Fruit fly (Drosophila melanogaster): ENCODE measurements around the gene Unc-76.
A peak's percentile ranks its signal among the peaks of the same experiment; 100 is the strongest.

DNA sequence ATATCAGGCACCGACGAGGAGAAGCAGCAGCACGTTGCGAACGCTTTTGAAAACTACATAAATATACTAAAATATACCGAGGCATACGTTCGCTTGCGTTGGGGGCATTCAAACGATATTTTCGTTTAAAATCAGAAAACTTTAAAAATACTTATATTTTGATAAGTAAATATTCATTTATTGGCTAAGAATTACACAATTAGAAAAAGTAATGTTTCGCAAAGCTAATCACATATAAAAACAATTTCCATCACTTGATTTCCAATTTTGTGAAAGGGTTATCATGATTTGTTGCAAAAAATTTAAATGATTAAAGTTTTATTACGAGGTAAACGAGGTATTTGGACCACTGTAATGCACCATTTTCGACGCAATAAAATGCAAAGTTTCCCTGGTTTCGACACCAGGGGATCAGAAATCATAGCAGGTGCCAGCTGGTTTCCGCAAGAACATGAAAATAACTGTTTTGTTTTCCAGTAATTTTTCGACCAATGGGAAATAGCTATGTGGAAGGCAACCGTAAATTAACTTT is 4.5 kb upstream of the Unc-76 start, which contains the start of gene CG4045:
- no peak for TF ChIP-seq usp (GFP tag; optimal IDR thresholded peaks at IDR 0.05)
- no peak for TF ChIP-seq Rel (GFP tag; optimal IDR thresholded peaks at IDR 0.05)
- TF ChIP-seq Rel (tag; optimal IDR thresholded peaks at IDR 0.05), result peak; percentile 30
- no peak for TF ChIP-seq pan (optimal IDR thresholded peaks at IDR 0.05)
- TF ChIP-seq tai (GFP tag; optimal IDR thresholded peaks at IDR 0.05), result no peak
- TF ChIP-seq lola (GFP tag; optimal IDR thresholded peaks at IDR 0.05), result no peak
